Fruit fly (Drosophila melanogaster): Measurements from ENCODE around the gene CG10147.

dm6 chr3L:6498602-6499001, 10.4 kb upstream of the CG10147 start:
- TF ChIP-seq EcR (GFP tag; optimal IDR thresholded peaks at IDR 0.05) (no peak), CG10348 (GFP tag; IDR thresholded peaks at IDR 0.05) (no peak), CG15710 (tag; optimal IDR thresholded peaks at IDR 0.05) (no peak), CG8159 (tag; optimal IDR thresholded peaks at IDR 0.05) (peak; percentile 29), fd96Ca (GFP tag; IDR thresholded peaks at IDR 0.05) (no peak), CG32121 (GFP tag; IDR thresholded peaks at IDR 0.05) (no peak)
